Fruit fly (Drosophila melanogaster) S2 (cell line): ENCODE results near the gene Alp13.

Experiments used
- CG8478 ChIP-seq: fragments of >200 bp; optimal IDR thresholded peaks from 2 replicates; lab custom pipeline; 2018
- CTCF ChIP-seq, 2 experiments: fragments of >200 bp; optimal IDR thresholded peaks; 2 replicates each; lab custom pipeline; 2018

DNA sequence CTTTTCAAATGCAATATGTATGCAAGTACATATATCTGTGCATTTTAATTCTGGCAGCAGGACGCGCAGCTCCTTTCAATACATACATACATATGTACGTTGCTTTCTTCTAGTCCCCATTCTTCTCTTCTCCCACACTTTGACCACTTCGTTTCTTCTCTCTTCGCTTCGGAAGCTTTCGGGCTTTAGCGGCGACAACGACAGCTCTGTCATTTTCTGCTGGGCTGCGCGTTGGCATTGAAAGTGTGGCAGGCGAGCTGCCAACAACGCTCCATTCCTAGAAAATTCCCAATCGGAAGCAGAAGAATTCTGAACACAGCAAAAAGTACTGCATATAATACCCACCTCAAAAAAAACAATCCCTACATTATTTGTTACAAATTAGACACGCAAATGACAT is 7.9 kb upstream of the Alp13 start:
- no peak for TF ChIP-seq CTCF (optimal IDR thresholded peaks at IDR 0.05; lab: Kevin White, UChicago)
- no peak for TF ChIP-seq CG8478
